Fruit fly (Drosophila melanogaster) whole organism, embryonic: ENCODE data around the gene Secp43.

ENCODE experiments used
- Bgb ChIP-seq: fragments of 200-800 bp; sonication (Bioruptor generic); IDR thresholded peaks from 2 replicates; pipeline ENCODE4 v1.3.6; 2022; ENCODE audit warnings: missing biosample characterization, missing genetic modification characterization; ENCODE audit not compliant: partially characterized antibody
- Bteb2 ChIP-seq: fragments of 200-800 bp; sonication (Bioruptor generic); optimal IDR thresholded peaks from 2 replicates; lab custom pipeline; 2016; ENCODE audit warnings: missing biosample characterization, missing genetic modification characterization
- CG10321 ChIP-seq: fragments of 200-800 bp; sonication (Bioruptor generic); IDR thresholded peaks from 2 replicates; pipeline ENCODE4 v1.3.6; 2022; ENCODE audit warnings: missing biosample characterization, missing genetic modification characterization
- CG16863 ChIP-seq: fragments of 200-800 bp; sonication (Bioruptor generic); optimal IDR thresholded peaks from 3 replicates; lab custom pipeline; 2016; ENCODE audit warnings: missing biosample characterization, missing genetic modification characterization
- CG2712 ChIP-seq: fragments of 200-800 bp; optimal IDR thresholded peaks from 3 replicates; lab custom pipeline; 2019; ENCODE audit warnings: missing biosample characterization, mild to moderate bottlenecking, missing genetic modification characterization, moderate library complexity
- CG2875 ChIP-seq: fragments of 200-800 bp; sonication (Bioruptor generic); optimal IDR thresholded peaks from 2 replicates; lab custom pipeline; 2017; ENCODE audit warnings: missing biosample characterization, mild to moderate bottlenecking, missing genetic modification characterization, missing genetic modification reagents
- CG31365 ChIP-seq: fragments of 200-800 bp; sonication (Bioruptor generic); optimal IDR thresholded peaks from 2 replicates; lab custom pipeline; 2018; ENCODE audit warnings: missing biosample characterization, mild to moderate bottlenecking, missing genetic modification characterization
- CG34224 ChIP-seq: fragments of 200-800 bp; sonication (Bioruptor generic); IDR thresholded peaks from 3 replicates; pipeline ENCODE4 v1.3.6; 2022; ENCODE audit warnings: missing biosample characterization, missing genetic modification characterization; ENCODE audit not compliant: partially characterized antibody
- CG42726 ChIP-seq: fragments of 200-800 bp; sonication (Bioruptor generic); IDR thresholded peaks from 2 replicates; pipeline ENCODE4 v1.3.6; 2022; ENCODE audit warnings: missing biosample characterization, missing genetic modification characterization; ENCODE audit not compliant: partially characterized antibody
- CG43689 ChIP-seq: fragments of 200-800 bp; sonication (Bioruptor generic); IDR thresholded peaks from 2 replicates; pipeline ENCODE4 v1.3.6; 2022; ENCODE audit warnings: missing biosample characterization, missing genetic modification characterization
- CG6254 ChIP-seq: fragments of 200-800 bp; sonication (Bioruptor generic); optimal IDR thresholded peaks from 3 replicates; lab custom pipeline; 2017; ENCODE audit warnings: mild to moderate bottlenecking, missing biosample characterization, missing genetic modification reagents, missing genetic modification characterization
- CG6654 ChIP-seq: fragments of 200-800 bp; sonication (Bioruptor generic); optimal IDR thresholded peaks from 2 replicates; lab custom pipeline; 2017; ENCODE audit warnings: missing biosample characterization, mild to moderate bottlenecking, missing genetic modification characterization
- CG7372 ChIP-seq: fragments of 200-800 bp; sonication (Bioruptor generic); IDR thresholded peaks from 2 replicates; pipeline ENCODE4 v1.3.6; 2022; ENCODE audit warnings: missing biosample characterization, missing genetic modification characterization
- CG7839 ChIP-seq: fragments of 200-800 bp; sonication (Bioruptor generic); optimal IDR thresholded peaks from 3 replicates; lab custom pipeline; 2018; ENCODE audit warnings: missing biosample characterization, mild to moderate bottlenecking, missing genetic modification characterization, moderate library complexity
- CG7963 ChIP-seq: fragments of 200-800 bp; sonication (Bioruptor generic); IDR thresholded peaks from 3 replicates; pipeline ENCODE4 v1.3.6; 2022; ENCODE audit warnings: missing biosample characterization, missing genetic modification characterization; ENCODE audit not compliant: partially characterized antibody
- CG8089 ChIP-seq: fragments of 200-800 bp; sonication (Bioruptor generic); optimal IDR thresholded peaks from 3 replicates; lab custom pipeline; 2016; ENCODE audit warnings: missing biosample characterization, missing genetic modification characterization
- CG8388 ChIP-seq: fragments of 200-800 bp; sonication (Bioruptor generic); optimal IDR thresholded peaks from 2 replicates; lab custom pipeline; 2019; ENCODE audit warnings: missing biosample characterization, mild to moderate bottlenecking, missing genetic modification characterization, moderate library complexity
- CG8478 ChIP-seq: fragments of >200 bp; optimal IDR thresholded peaks from 2 replicates; lab custom pipeline; 2018
- CG9215 ChIP-seq: fragments of 200-800 bp; sonication (Bioruptor generic); IDR thresholded peaks from 2 replicates; pipeline ENCODE4 v1.3.6; 2022; ENCODE audit warnings: missing biosample characterization, missing genetic modification characterization
- CG9609 ChIP-seq: fragments of 200-800 bp; sonication (Bioruptor generic); optimal IDR thresholded peaks from 3 replicates; lab custom pipeline; 2016; ENCODE audit warnings: missing biosample characterization, missing genetic modification characterization
- CG9797 ChIP-seq: fragments of 200-800 bp; sonication (Bioruptor generic); optimal IDR thresholded peaks from 3 replicates; lab custom pipeline; 2018; ENCODE audit warnings: missing biosample characterization, mild to moderate bottlenecking, missing genetic modification characterization
- D19A ChIP-seq: fragments of 200-800 bp; optimal IDR thresholded peaks from 3 replicates; lab custom pipeline; 2019; ENCODE audit warnings: missing biosample characterization, mild to moderate bottlenecking, missing genetic modification characterization, moderate library complexity
- Deaf1 ChIP-seq: fragments of 200-800 bp; optimal IDR thresholded peaks from 3 replicates; lab custom pipeline; 2019; ENCODE audit warnings: missing biosample characterization, mild to moderate bottlenecking, missing genetic modification characterization, moderate library complexity
- Dll ChIP-seq: fragments of 200-800 bp; sonication (Bioruptor generic); IDR thresholded peaks from 4 replicates; pipeline ENCODE4 v1.3.6; 2022; ENCODE audit warnings: missing biosample characterization, missing genetic modification characterization; ENCODE audit not compliant: partially characterized antibody
- Doc3 ChIP-seq: fragments of 200-800 bp; sonication (Bioruptor generic); IDR thresholded peaks from 3 replicates; pipeline ENCODE4 v1.3.6; 2022; ENCODE audit warnings: missing biosample characterization, missing genetic modification characterization; ENCODE audit not compliant: partially characterized antibody
- E2f2 ChIP-seq: fragments of 200-800 bp; sonication (Bioruptor generic); IDR thresholded peaks from 2 replicates; pipeline ENCODE4 v1.3.6; 2022; ENCODE audit warnings: missing biosample characterization, missing genetic modification characterization
- Gsc ChIP-seq: fragments of 200-800 bp; sonication (Bioruptor generic); IDR thresholded peaks from 2 replicates; pipeline ENCODE4 v1.3.6; 2022; ENCODE audit warnings: missing biosample characterization, missing genetic modification characterization
- Oaz ChIP-seq: fragments of 200-800 bp; sonication (Bioruptor generic); IDR thresholded peaks from 2 replicates; pipeline ENCODE4 v1.3.6; 2022; ENCODE audit warnings: missing biosample characterization, missing genetic modification characterization
- Opbp ChIP-seq: fragments of 200-800 bp; sonication (Bioruptor generic); IDR thresholded peaks from 3 replicates; pipeline ENCODE4 v1.3.6; 2022; ENCODE audit warnings: missing biosample characterization, missing genetic modification characterization; ENCODE audit not compliant: partially characterized antibody
- Ravus ChIP-seq: fragments of 200-800 bp; sonication (Bioruptor generic); IDR thresholded peaks from 2 replicates; pipeline ENCODE4 v1.3.6; 2022; ENCODE audit warnings: missing biosample characterization, missing genetic modification characterization
- Trl ChIP-seq, 3 experiments: fragments of >200 bp in 2 of 3; fragments of 200-800 bp in 1 of 3; sonication (Bioruptor generic) in 1 of 3; optimal IDR thresholded peaks; 2 replicates in 1 of 3; 3 replicates in 2 of 3; lab custom pipeline; 2016 to 2017; ENCODE audit warnings: missing biosample characterization in 1 of 3, missing genetic modification characterization in 1 of 3
- abd-A ChIP-seq: fragments of 200-800 bp; sonication (Bioruptor generic); optimal IDR thresholded peaks from 3 replicates; lab custom pipeline; 2019; ENCODE audit warnings: missing biosample characterization, mild to moderate bottlenecking, missing genetic modification characterization, moderate library complexity
- chinmo ChIP-seq: fragments of 200-800 bp; sonication (Bioruptor generic); IDR thresholded peaks from 4 replicates; pipeline ENCODE4 v1.3.6; 2022; ENCODE audit warnings: missing biosample characterization, missing genetic modification characterization; ENCODE audit not compliant: partially characterized antibody
- crc ChIP-seq: fragments of 200-800 bp; sonication (Bioruptor generic); optimal IDR thresholded peaks from 2 replicates; lab custom pipeline; 2016; ENCODE audit warnings: missing biosample characterization, missing genetic modification characterization
- danr ChIP-seq: fragments of 200-800 bp; sonication (Bioruptor generic); IDR thresholded peaks from 2 replicates; pipeline ENCODE4 v1.3.6; 2022; ENCODE audit warnings: missing biosample characterization, missing genetic modification characterization
- dmrt99B ChIP-seq: fragments of 200-800 bp; sonication (Bioruptor generic); optimal IDR thresholded peaks from 2 replicates; lab custom pipeline; 2018; ENCODE audit warnings: missing biosample characterization, mild to moderate bottlenecking, missing genetic modification characterization, moderate library complexity
- en ChIP-seq: fragments of 200-800 bp; sonication (Bioruptor generic); optimal IDR thresholded peaks from 2 replicates; lab custom pipeline; 2016; ENCODE audit warnings: missing biosample characterization, missing genetic modification characterization
- fd102C ChIP-seq: fragments of 200-800 bp; sonication (Bioruptor generic); optimal IDR thresholded peaks from 2 replicates; lab custom pipeline; 2018; ENCODE audit warnings: missing biosample characterization, mild to moderate bottlenecking, missing genetic modification characterization, moderate library complexity
- gce ChIP-seq: fragments of 200-800 bp; sonication (Bioruptor generic); IDR thresholded peaks from 3 replicates; pipeline ENCODE4 v1.3.6; 2022; ENCODE audit warnings: missing biosample characterization, missing genetic modification characterization
- hbn ChIP-seq: fragments of 200-800 bp; sonication (Bioruptor generic); IDR thresholded peaks from 2 replicates; pipeline ENCODE4 v1.3.6; 2022; ENCODE audit warnings: missing biosample characterization, missing genetic modification characterization; ENCODE audit not compliant: partially characterized antibody
- hth ChIP-seq: fragments of >200 bp; optimal IDR thresholded peaks from 2 replicates; lab custom pipeline; 2017; ENCODE audit warnings: inconsistent platforms
- mam ChIP-seq: fragments of 200-800 bp; sonication (Bioruptor generic); optimal IDR thresholded peaks from 3 replicates; lab custom pipeline; 2016; ENCODE audit warnings: missing biosample characterization, missing genetic modification characterization
- peb ChIP-seq: fragments of 200-800 bp; sonication (Bioruptor generic); IDR thresholded peaks from 2 replicates; pipeline ENCODE4 v1.3.6; 2022; ENCODE audit warnings: missing biosample characterization, missing genetic modification characterization
- sim ChIP-seq: fragments of 200-800 bp; sonication (Bioruptor generic); IDR thresholded peaks from 2 replicates; pipeline ENCODE4 v1.3.6; 2022; ENCODE audit warnings: missing biosample characterization, missing genetic modification characterization
- slbo ChIP-seq: fragments of 200-800 bp; sonication (Bioruptor generic); IDR thresholded peaks from 2 replicates; pipeline ENCODE4 v1.3.6; 2022; ENCODE audit warnings: missing biosample characterization, missing genetic modification characterization
- sob ChIP-seq: fragments of 200-800 bp; sonication (Bioruptor generic); IDR thresholded peaks from 2 replicates; pipeline ENCODE4 v1.3.6; 2022; ENCODE audit warnings: missing biosample characterization, missing genetic modification characterization
- stwl ChIP-seq: fragments of 200-800 bp; sonication (Bioruptor generic); optimal IDR thresholded peaks from 3 replicates; lab custom pipeline; 2018; ENCODE audit warnings: missing biosample characterization, mild to moderate bottlenecking, missing genetic modification characterization, moderate library complexity
- vvl ChIP-seq: fragments of 200-800 bp; sonication (Bioruptor generic); IDR thresholded peaks from 2 replicates; pipeline ENCODE4 v1.3.6; 2022; ENCODE audit warnings: missing biosample characterization, missing genetic modification characterization

Gene Secp43

DNA sequence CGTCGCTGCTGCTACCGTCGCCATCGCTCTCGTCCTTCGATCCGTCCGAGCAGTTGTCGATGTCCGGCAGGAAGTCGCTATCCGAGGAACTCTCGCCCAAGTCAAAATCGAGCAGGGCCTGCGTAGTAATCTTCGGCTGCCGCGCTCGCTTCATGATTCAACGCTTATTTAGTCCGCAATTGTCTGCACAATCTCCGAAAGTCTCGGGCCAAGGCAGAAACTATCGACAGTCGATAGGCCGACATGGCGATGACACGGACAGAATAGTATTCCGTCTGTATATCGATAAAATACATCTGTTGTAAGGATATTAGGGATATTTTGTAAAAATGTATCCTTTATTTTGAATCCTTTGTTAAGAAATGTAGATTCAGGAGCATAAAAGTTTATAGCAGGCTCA lies 1.5 kb downstream of the Secp43 start, which contains the start of gene CG15439 (continued):
- TF ChIP-seq CG7963 (GFP tag; lab: Robert Waterston, UW) (peak; percentile 55; the same call in 2 of the 3 replicates), CG10321 (GFP tag; lab: Robert Waterston, UW) (no peak), CG34224 (GFP tag; lab: Robert Waterston, UW) (peak; percentile 86), Doc3 (GFP tag; lab: Robert Waterston, UW) (peak; percentile 67), CG6254 (GFP tag; lab: Kevin White, UChicago) (peak; percentile 23), hbn (GFP tag; lab: Robert Waterston, UW) (peak; percentile 62; the same call in 1 of the 2 replicates), Opbp (GFP tag; lab: Robert Waterston, UW) (peak; percentile 76; the same call in 2 of the 3 replicates), Bgb (peak; percentile 72)

- TF ChIP-seq CG8388 (GFP tag; lab: Kevin White, UChicago) (peak; percentile 96), CG7372 (GFP tag; lab: Robert Waterston, UW) (peak; percentile 97), sim (peak; percentile 99), mam (GFP tag; lab: Kevin White, UChicago) (peak; percentile 97), slbo (GFP tag; lab: Robert Waterston, UW) (peak; percentile 99), Oaz (GFP tag; lab: Robert Waterston, UW) (peak; percentile 97), fd102C (GFP tag; lab: Kevin White, UChicago) (peak; percentile 87), E2f2 (peak; percentile 88), CG2875 (peak; percentile 94), chinmo (GFP tag; lab: Robert Waterston, UW) (peak; percentile 85; the same call in 2 of the 4 replicates), abd-A (no peak), CG9797 (GFP tag; lab: Kevin White, UChicago) (peak; percentile 64), Ravus (GFP tag; lab: Robert Waterston, UW) (peak; percentile 97), Gsc (GFP tag; lab: Robert Waterston, UW) (peak; percentile 97), sob (GFP tag; lab: Robert Waterston, UW) (peak; percentile 98), CG43689 (GFP tag; lab: Robert Waterston, UW) (peak; percentile 96), CG9215 (peak; percentile 97), CG7839 (tag; lab: Kevin White, UChicago) (peak; percentile 98), stwl (peak; percentile 94), CG2712 (tag; lab: Kevin White, UChicago) (peak; percentile 100), CG8089 (GFP tag; lab: Kevin White, UChicago) (peak; percentile 71), Bteb2 (GFP tag; lab: Kevin White, UChicago) (peak; percentile 90), hth (lab: Kevin White, UChicago) (no peak), en (peak; percentile 8), Trl (optimal IDR thresholded peaks at IDR 0.05; lab: Kevin White, UChicago) (no peak), Trl (GFP tag; optimal IDR thresholded peaks at IDR 0.05; lab: Kevin White, UChicago) (peak; percentile 79), CG16863 (GFP tag; lab: Kevin White, UChicago) (peak; percentile 82), CG42726 (GFP tag; lab: Robert Waterston, UW) (no peak), Deaf1 (tag; lab: Kevin White, UChicago) (peak; percentile 69), gce (peak; percentile 98), crc (GFP tag; lab: Kevin White, UChicago) (peak; percentile 92), vvl (GFP tag; lab: Robert Waterston, UW) (peak; percentile 100), danr (GFP tag; lab: Robert Waterston, UW) (peak; percentile 97), dmrt99B (tag; lab: Kevin White, UChicago) (peak; percentile 99), CG31365 (tag; lab: Kevin White, UChicago) (peak; percentile 89), Dll (GFP tag; lab: Robert Waterston, UW) (peak; percentile 63; the same call in 2 of the 4 replicates), CG10321 (GFP tag; lab: Robert Waterston, UW) (peak; percentile 86), CG8478 (no peak), CG9609 (GFP tag; lab: Kevin White, UChicago) (peak; percentile 69), peb (GFP tag; lab: Robert Waterston, UW) (peak; percentile 99), D19A (tag; lab: Kevin White, UChicago) (peak; percentile 88), CG6654 (GFP tag; lab: Kevin White, UChicago) (peak; percentile 91)
Measured at dm6 chr2L:4448582-4449016, 5.7 kb downstream of the Secp43 start, which contains the start of gene MFS18. Gene MFS18, minus strand, starts transcription at chr2L:4448635.
